Worm (Caenorhabditis elegans) whole organism, mixed stage, embryonic: ENCODE data around the gene pax-3.
A peak's percentile ranks its signal among the peaks of the same experiment; 100 is the strongest.

Experiments used
- M03D4.4 ChIP-seq: sonication (generic microtip); optimal IDR thresholded peaks from 2 replicates; lab custom pipeline; 2017; ENCODE audit warnings: mild to moderate bottlenecking, missing genetic modification characterization, missing compliant biosample characterization
- bed-3 ChIP-seq: fragments of 200-800 bp; sonication (Bioruptor generic); optimal IDR thresholded peaks from 3 replicates; lab custom pipeline; 2018; ENCODE audit warnings: mild to moderate bottlenecking, missing genetic modification characterization, moderate library complexity, missing compliant biosample characterization
- blmp-1 ChIP-seq: fragments of 150-350 bp; optimal IDR thresholded peaks from 2 replicates; lab custom pipeline; 2014; ENCODE audit warnings: missing biosample characterization, missing genetic modification characterization
- ceh-39 ChIP-seq: fragments of 150-350 bp; optimal IDR thresholded peaks from 2 replicates; lab custom pipeline; 2014; ENCODE audit warnings: missing biosample characterization, missing genetic modification characterization
- ceh-43 ChIP-seq: fragments of 200-800 bp; sonication (Bioruptor generic); optimal IDR thresholded peaks from 2 replicates; lab custom pipeline; 2018; ENCODE audit warnings: mild to moderate bottlenecking, missing genetic modification characterization, moderate library complexity, missing compliant biosample characterization
- ceh-83 ChIP-seq: fragments of 200-800 bp; sonication (Bioruptor generic); optimal IDR thresholded peaks from 2 replicates; lab custom pipeline; 2018; ENCODE audit warnings: mild to moderate bottlenecking, missing genetic modification characterization, missing compliant biosample characterization
- ces-1 ChIP-seq: fragments of 150-350 bp; optimal IDR thresholded peaks from 2 replicates; lab custom pipeline; 2014; ENCODE audit warnings: missing biosample characterization, missing genetic modification reagents, missing genetic modification characterization
- cnd-1 ChIP-seq: fragments of 200-800 bp; sonication (Bioruptor generic); optimal IDR thresholded peaks from 2 replicates; lab custom pipeline; 2018; ENCODE audit warnings: mild to moderate bottlenecking, missing genetic modification characterization, missing compliant biosample characterization
- drap-1 ChIP-seq: fragments of 200-800 bp; sonication (Bioruptor generic); optimal IDR thresholded peaks from 3 replicates; lab custom pipeline; 2018; ENCODE audit warnings: mild to moderate bottlenecking, missing genetic modification characterization, missing compliant biosample characterization
- elt-1 ChIP-seq: sonication (generic microtip); optimal IDR thresholded peaks from 2 replicates; lab custom pipeline; 2017; ENCODE audit warnings: missing genetic modification characterization, mild to moderate bottlenecking, missing compliant biosample characterization, antibody characterized with exemption, moderate library complexity, borderline replicate concordance; ENCODE audit not compliant: insufficient read depth
- elt-3 ChIP-seq: fragments of 150-350 bp; optimal IDR thresholded peaks from 2 replicates; lab custom pipeline; 2014; ENCODE audit warnings: missing biosample characterization, missing genetic modification characterization
- flh-1 ChIP-seq: fragments of 200-800 bp; sonication (Bioruptor generic); optimal IDR thresholded peaks from 2 replicates; lab custom pipeline; 2018; ENCODE audit warnings: mild to moderate bottlenecking, missing genetic modification characterization, moderate library complexity, missing compliant biosample characterization
- ham-2 ChIP-seq: fragments of 200-800 bp; sonication (Bioruptor generic); optimal IDR thresholded peaks from 2 replicates; lab custom pipeline; 2018; ENCODE audit warnings: mild to moderate bottlenecking, missing genetic modification characterization, missing compliant biosample characterization
- hlh-1 ChIP-seq: fragments of 150-350 bp; optimal IDR thresholded peaks from 2 replicates; lab custom pipeline; 2014; ENCODE audit warnings: missing biosample characterization, missing genetic modification reagents, missing genetic modification characterization
- lin-13 ChIP-seq: fragments of 150-350 bp; optimal IDR thresholded peaks from 2 replicates; lab custom pipeline; 2014; ENCODE audit warnings: missing biosample characterization, missing genetic modification characterization
- lin-32 ChIP-seq: fragments of 200-800 bp; sonication (Bioruptor generic); optimal IDR thresholded peaks from 2 replicates; lab custom pipeline; 2018; ENCODE audit warnings: mild to moderate bottlenecking, missing genetic modification characterization, missing compliant biosample characterization
- lsy-2 ChIP-seq: fragments of 150-350 bp; optimal IDR thresholded peaks from 2 replicates; lab custom pipeline; 2014; ENCODE audit warnings: missing biosample characterization, missing genetic modification characterization
- mep-1 ChIP-seq: fragments of 150-350 bp; optimal IDR thresholded peaks from 2 replicates; lab custom pipeline; 2017; ENCODE audit warnings: missing biosample characterization, missing genetic modification reagents, missing genetic modification characterization, inconsistent platforms
- mls-2 ChIP-seq: sonication (generic microtip); optimal IDR thresholded peaks from 2 replicates; lab custom pipeline; 2016; ENCODE audit warnings: mild to moderate bottlenecking, missing genetic modification characterization, moderate library complexity, missing compliant biosample characterization
- nhr-2 ChIP-seq: fragments of 150-350 bp; optimal IDR thresholded peaks from 2 replicates; lab custom pipeline; 2014; ENCODE audit warnings: missing biosample characterization, missing genetic modification characterization
- nhr-237 ChIP-seq: fragments of 150-350 bp; optimal IDR thresholded peaks from 2 replicates; lab custom pipeline; 2014; ENCODE audit warnings: missing biosample characterization, missing genetic modification characterization
- nhr-28 ChIP-seq: fragments of 150-350 bp; optimal IDR thresholded peaks from 2 replicates; lab custom pipeline; 2014; ENCODE audit warnings: missing biosample characterization, missing genetic modification characterization
- nhr-76 ChIP-seq: sonication (generic microtip); optimal IDR thresholded peaks from 2 replicates; lab custom pipeline; 2017; ENCODE audit warnings: missing biosample characterization, missing genetic modification characterization
- pha-4 ChIP-seq: fragments of 150-350 bp; optimal IDR thresholded peaks from 2 replicates; lab custom pipeline; 2018; ENCODE audit warnings: missing biosample characterization, missing genetic modification reagents, missing genetic modification characterization
- sem-2 ChIP-seq: fragments of 200-800 bp; sonication (Bioruptor generic); optimal IDR thresholded peaks from 2 replicates; lab custom pipeline; 2018; ENCODE audit warnings: mild to moderate bottlenecking, missing genetic modification characterization, missing compliant biosample characterization
- snpc-4 ChIP-seq: fragments of 150-350 bp; optimal IDR thresholded peaks from 2 replicates; lab custom pipeline; 2014; ENCODE audit warnings: missing biosample characterization, missing genetic modification characterization
- sptf-1 ChIP-seq: sonication (generic microtip); optimal IDR thresholded peaks from 2 replicates; lab custom pipeline; 2017; ENCODE audit warnings: mild to moderate bottlenecking, missing genetic modification characterization, moderate library complexity, missing compliant biosample characterization
- tbx-8 ChIP-seq: fragments of 200-800 bp; sonication (Bioruptor generic); optimal IDR thresholded peaks from 2 replicates; lab custom pipeline; 2018; ENCODE audit warnings: mild to moderate bottlenecking, missing genetic modification characterization, moderate library complexity, missing compliant biosample characterization
- unc-120 ChIP-seq: sonication (generic microtip); optimal IDR thresholded peaks from 2 replicates; lab custom pipeline; 2017; ENCODE audit warnings: missing genetic modification characterization, missing compliant biosample characterization; ENCODE audit not compliant: poor library complexity, severe bottlenecking
- unc-39 ChIP-seq: fragments of 150-350 bp; optimal IDR thresholded peaks from 2 replicates; lab custom pipeline; 2014; ENCODE audit warnings: missing biosample characterization, missing genetic modification characterization
- unc-62 ChIP-seq: fragments of 150-350 bp; optimal IDR thresholded peaks from 2 replicates; lab custom pipeline; 2014; ENCODE audit warnings: missing biosample characterization, missing genetic modification reagents, missing genetic modification characterization
- zip-8 ChIP-seq: fragments of 150-350 bp; optimal IDR thresholded peaks from 2 replicates; lab custom pipeline; 2014; ENCODE audit warnings: missing biosample characterization, missing genetic modification characterization
- ztf-11 ChIP-seq: fragments of 150-350 bp; optimal IDR thresholded peaks from 2 replicates; lab custom pipeline; 2014; ENCODE audit warnings: missing biosample characterization, missing genetic modification characterization

Gene pax-3

DNA sequence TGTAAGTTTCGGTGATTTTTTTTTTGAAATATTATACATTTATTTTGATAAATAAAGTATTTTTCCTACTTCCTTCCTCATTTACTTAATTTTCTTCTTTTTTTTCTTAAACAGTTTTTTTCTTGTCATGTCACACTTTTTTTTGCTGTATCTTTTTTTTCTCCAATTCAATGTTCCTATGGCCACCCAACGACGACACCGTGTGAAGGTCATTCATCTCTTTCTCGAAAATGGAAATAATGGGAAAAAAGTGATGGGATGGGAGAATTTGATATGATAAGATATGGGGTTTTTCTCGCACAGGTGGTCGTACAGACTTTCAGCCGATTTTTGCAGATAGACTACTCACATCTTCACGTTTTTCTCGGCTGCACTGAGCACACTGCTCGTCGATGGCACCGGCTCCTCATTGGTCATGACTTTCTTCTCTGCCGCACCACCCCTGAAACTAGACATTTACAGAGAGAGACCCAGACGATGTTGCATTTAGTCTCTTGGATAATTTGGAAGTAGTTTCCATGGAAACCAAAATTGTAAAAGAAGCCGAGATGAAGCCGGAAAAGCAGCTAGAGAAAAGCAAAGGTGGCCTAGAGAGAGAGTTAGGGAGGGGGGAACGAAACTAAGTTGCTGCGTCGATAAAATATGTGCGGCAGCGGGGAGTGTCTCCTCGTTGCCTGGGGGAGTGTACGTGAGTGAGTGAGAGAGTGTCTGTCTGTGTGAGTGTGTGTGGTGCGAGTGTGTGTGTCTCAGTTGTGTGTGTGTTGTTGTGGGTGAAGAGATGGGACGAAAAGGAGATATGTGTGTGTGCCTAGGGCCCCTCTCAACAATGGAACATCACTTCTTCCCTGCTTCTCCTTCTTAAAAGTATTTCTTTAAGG is 22.8 kb downstream of the pax-3 start, which contains the start of gene daf-19:
TSS of gene daf-19 (minus strand) at position 442 of the 878 bp plus-strand sequence.
- TF ChIP-seq bed-3 (GFP tag; lab: Kevin White, UChicago) (peak; percentile 55), hlh-1 (tag; lab: Kevin White, UChicago) (peak; percentile 85), flh-1 (GFP tag; lab: Kevin White, UChicago) (no peak), ces-1 (GFP tag; lab: Kevin White, UChicago) (peak; percentile 60), nhr-28 (tag; lab: Kevin White, UChicago) (no peak), elt-1 (peak; percentile 20), sem-2 (GFP tag; lab: Kevin White, UChicago) (peak; percentile 31), cnd-1 (peak; percentile 72), ceh-83 (GFP tag; lab: Kevin White, UChicago) (peak; percentile 68), drap-1 (peak; percentile 69), unc-39 (peak; percentile 8), ztf-11 (tag; lab: Kevin White, UChicago) (peak; percentile 63), mep-1 (tag; lab: Kevin White, UChicago) (peak; percentile 55), zip-8 (tag; lab: Kevin White, UChicago) (no peak), snpc-4 (no peak), ceh-43 (GFP tag; lab: Kevin White, UChicago) (peak; percentile 42), lsy-2 (tag; lab: Kevin White, UChicago) (peak; percentile 74), lin-32 (GFP tag; lab: Kevin White, UChicago) (peak; percentile 63), sptf-1 (tag; lab: Kevin White, UChicago) (peak; percentile 92), tbx-8 (GFP tag; lab: Kevin White, UChicago) (peak; percentile 27), unc-120 (tag; lab: Kevin White, UChicago) (peak; percentile 76), blmp-1 (tag; lab: Kevin White, UChicago) (no peak), ham-2 (GFP tag; lab: Kevin White, UChicago) (peak; percentile 95), nhr-76 (tag; lab: Kevin White, UChicago) (no peak), nhr-2 (no peak), M03D4.4 (tag; lab: Kevin White, UChicago) (peak; percentile 69), pha-4 (tag; lab: Kevin White, UChicago) (peak; percentile 36), mls-2 (tag; lab: Kevin White, UChicago) (peak; percentile 91), unc-62 (no peak), elt-3 (tag; lab: Kevin White, UChicago) (no peak), ceh-39 (tag; lab: Kevin White, UChicago) (peak; percentile 17), nhr-237 (tag; lab: Kevin White, UChicago) (peak; percentile 42)

DNA sequence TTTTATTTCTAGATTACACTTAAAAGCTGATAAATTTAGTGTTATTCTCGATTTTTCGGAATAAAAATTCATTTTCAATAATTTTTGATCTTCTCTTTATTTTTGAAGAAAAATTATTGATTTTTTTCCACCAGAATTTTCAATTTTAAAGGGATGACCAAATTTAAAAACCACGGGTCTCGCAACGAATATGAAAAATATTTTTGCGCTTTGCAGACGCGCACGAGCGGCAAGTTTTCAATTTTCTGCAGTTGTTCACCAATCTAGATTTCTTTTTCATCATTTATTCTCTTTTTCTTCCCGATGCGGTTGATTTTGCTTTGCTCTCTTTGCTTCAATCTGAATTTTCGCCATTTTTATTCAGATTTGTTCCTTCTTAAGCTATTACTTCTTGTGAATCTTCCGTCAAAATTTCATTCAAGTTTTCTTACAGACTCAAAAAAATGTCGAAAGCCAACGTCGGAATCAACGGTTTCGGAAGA is 24.5 kb downstream of the pax-3 start, which contains the start of gene gpd-4:
TSS of gene gpd-4 (plus strand) at position 432 of the 482 bp plus-strand sequence.
- TF ChIP-seq unc-120 (tag; lab: Kevin White, UChicago) (no peak), flh-1 (GFP tag; lab: Kevin White, UChicago) (no peak), lsy-2 (tag; lab: Kevin White, UChicago) (no peak)

DNA sequence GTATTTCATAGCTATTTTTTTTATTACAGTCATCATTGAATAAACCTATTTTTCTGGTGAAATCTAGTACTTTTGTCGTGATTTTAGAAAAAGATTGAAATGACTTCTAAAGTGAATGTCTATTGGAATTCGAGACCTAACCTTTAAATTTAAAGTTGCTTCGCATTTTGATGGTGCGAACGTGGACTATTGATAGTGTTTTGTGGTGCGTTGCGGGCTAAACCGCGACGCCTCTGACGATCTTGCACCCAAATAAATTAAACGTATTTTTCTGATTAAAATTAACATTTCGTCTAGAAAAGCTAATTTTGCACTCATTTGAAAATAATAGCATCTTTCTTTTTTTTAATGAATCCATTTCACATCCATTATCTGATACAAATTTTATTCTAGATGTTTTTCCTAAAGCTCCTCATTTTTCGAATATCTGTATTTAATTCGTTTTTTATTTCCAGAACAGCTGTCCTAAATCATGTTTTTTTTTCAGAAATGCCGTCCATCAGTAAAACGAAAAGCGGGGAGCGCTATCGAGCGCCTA is 26.1 kb downstream of the pax-3 start, which contains the start of gene wbp-11:
TSS of gene wbp-11 (plus strand) at position 488 of the 538 bp plus-strand sequence.
- TF ChIP-seq lsy-2 (tag; lab: Kevin White, UChicago) (peak; percentile 2), nhr-2 (no peak), ces-1 (GFP tag; lab: Kevin White, UChicago) (no peak), lin-13 (tag; lab: Kevin White, UChicago) (no peak), pha-4 (tag; lab: Kevin White, UChicago) (no peak), mls-2 (tag; lab: Kevin White, UChicago) (no peak), mep-1 (tag; lab: Kevin White, UChicago) (peak; percentile 63), bed-3 (GFP tag; lab: Kevin White, UChicago) (no peak), nhr-76 (tag; lab: Kevin White, UChicago) (no peak), lin-32 (GFP tag; lab: Kevin White, UChicago) (no peak), sem-2 (GFP tag; lab: Kevin White, UChicago) (no peak), M03D4.4 (tag; lab: Kevin White, UChicago) (no peak), sptf-1 (tag; lab: Kevin White, UChicago) (no peak), unc-120 (tag; lab: Kevin White, UChicago) (no peak), ham-2 (GFP tag; lab: Kevin White, UChicago) (no peak), cnd-1 (no peak)
